Worm (Caenorhabditis elegans) whole organism, mixed stage, embryonic: ENCODE data around the gene C05G5.7.

ENCODE experiments used
- M03D4.4 ChIP-seq: sonication (generic microtip); optimal IDR thresholded peaks from 2 replicates; lab custom pipeline; 2017; ENCODE audit warnings: mild to moderate bottlenecking, missing genetic modification characterization, missing compliant biosample characterization
- bed-3 ChIP-seq: fragments of 200-800 bp; sonication (Bioruptor generic); optimal IDR thresholded peaks from 3 replicates; lab custom pipeline; 2018; ENCODE audit warnings: mild to moderate bottlenecking, missing genetic modification characterization, moderate library complexity, missing compliant biosample characterization
- blmp-1 ChIP-seq: fragments of 150-350 bp; optimal IDR thresholded peaks from 2 replicates; lab custom pipeline; 2014; ENCODE audit warnings: missing biosample characterization, missing genetic modification characterization
- ceh-39 ChIP-seq: fragments of 150-350 bp; optimal IDR thresholded peaks from 2 replicates; lab custom pipeline; 2014; ENCODE audit warnings: missing biosample characterization, missing genetic modification characterization
- ceh-43 ChIP-seq: fragments of 200-800 bp; sonication (Bioruptor generic); optimal IDR thresholded peaks from 2 replicates; lab custom pipeline; 2018; ENCODE audit warnings: mild to moderate bottlenecking, missing genetic modification characterization, moderate library complexity, missing compliant biosample characterization
- ceh-83 ChIP-seq: fragments of 200-800 bp; sonication (Bioruptor generic); optimal IDR thresholded peaks from 2 replicates; lab custom pipeline; 2018; ENCODE audit warnings: mild to moderate bottlenecking, missing genetic modification characterization, missing compliant biosample characterization
- ces-1 ChIP-seq: fragments of 150-350 bp; optimal IDR thresholded peaks from 2 replicates; lab custom pipeline; 2014; ENCODE audit warnings: missing biosample characterization, missing genetic modification reagents, missing genetic modification characterization
- cnd-1 ChIP-seq: fragments of 200-800 bp; sonication (Bioruptor generic); optimal IDR thresholded peaks from 2 replicates; lab custom pipeline; 2018; ENCODE audit warnings: mild to moderate bottlenecking, missing genetic modification characterization, missing compliant biosample characterization
- drap-1 ChIP-seq: fragments of 200-800 bp; sonication (Bioruptor generic); optimal IDR thresholded peaks from 3 replicates; lab custom pipeline; 2018; ENCODE audit warnings: mild to moderate bottlenecking, missing genetic modification characterization, missing compliant biosample characterization
- elt-3 ChIP-seq: fragments of 150-350 bp; optimal IDR thresholded peaks from 2 replicates; lab custom pipeline; 2014; ENCODE audit warnings: missing biosample characterization, missing genetic modification characterization
- flh-1 ChIP-seq: fragments of 200-800 bp; sonication (Bioruptor generic); optimal IDR thresholded peaks from 2 replicates; lab custom pipeline; 2018; ENCODE audit warnings: mild to moderate bottlenecking, missing genetic modification characterization, moderate library complexity, missing compliant biosample characterization
- ham-2 ChIP-seq: fragments of 200-800 bp; sonication (Bioruptor generic); optimal IDR thresholded peaks from 2 replicates; lab custom pipeline; 2018; ENCODE audit warnings: mild to moderate bottlenecking, missing genetic modification characterization, missing compliant biosample characterization
- hlh-1 ChIP-seq: fragments of 150-350 bp; optimal IDR thresholded peaks from 2 replicates; lab custom pipeline; 2014; ENCODE audit warnings: missing biosample characterization, missing genetic modification reagents, missing genetic modification characterization
- lin-13 ChIP-seq: fragments of 150-350 bp; optimal IDR thresholded peaks from 2 replicates; lab custom pipeline; 2014; ENCODE audit warnings: missing biosample characterization, missing genetic modification characterization
- lin-32 ChIP-seq: fragments of 200-800 bp; sonication (Bioruptor generic); optimal IDR thresholded peaks from 2 replicates; lab custom pipeline; 2018; ENCODE audit warnings: mild to moderate bottlenecking, missing genetic modification characterization, missing compliant biosample characterization
- lsy-2 ChIP-seq: fragments of 150-350 bp; optimal IDR thresholded peaks from 2 replicates; lab custom pipeline; 2014; ENCODE audit warnings: missing biosample characterization, missing genetic modification characterization
- mep-1 ChIP-seq: fragments of 150-350 bp; optimal IDR thresholded peaks from 2 replicates; lab custom pipeline; 2017; ENCODE audit warnings: missing biosample characterization, missing genetic modification reagents, missing genetic modification characterization, inconsistent platforms
- mls-2 ChIP-seq: sonication (generic microtip); optimal IDR thresholded peaks from 2 replicates; lab custom pipeline; 2016; ENCODE audit warnings: mild to moderate bottlenecking, missing genetic modification characterization, moderate library complexity, missing compliant biosample characterization
- nhr-12 ChIP-seq: fragments of 150-350 bp; optimal IDR thresholded peaks from 2 replicates; lab custom pipeline; 2014; ENCODE audit warnings: missing biosample characterization, missing genetic modification characterization
- nhr-2 ChIP-seq: fragments of 150-350 bp; optimal IDR thresholded peaks from 2 replicates; lab custom pipeline; 2014; ENCODE audit warnings: missing biosample characterization, missing genetic modification characterization
- nhr-237 ChIP-seq: fragments of 150-350 bp; optimal IDR thresholded peaks from 2 replicates; lab custom pipeline; 2014; ENCODE audit warnings: missing biosample characterization, missing genetic modification characterization
- nhr-76 ChIP-seq: sonication (generic microtip); optimal IDR thresholded peaks from 2 replicates; lab custom pipeline; 2017; ENCODE audit warnings: missing biosample characterization, missing genetic modification characterization
- pha-4 ChIP-seq: fragments of 150-350 bp; optimal IDR thresholded peaks from 2 replicates; lab custom pipeline; 2018; ENCODE audit warnings: missing biosample characterization, missing genetic modification reagents, missing genetic modification characterization
- sem-2 ChIP-seq: fragments of 200-800 bp; sonication (Bioruptor generic); optimal IDR thresholded peaks from 2 replicates; lab custom pipeline; 2018; ENCODE audit warnings: mild to moderate bottlenecking, missing genetic modification characterization, missing compliant biosample characterization
- sptf-1 ChIP-seq: sonication (generic microtip); optimal IDR thresholded peaks from 2 replicates; lab custom pipeline; 2017; ENCODE audit warnings: mild to moderate bottlenecking, missing genetic modification characterization, moderate library complexity, missing compliant biosample characterization
- tbx-8 ChIP-seq: fragments of 200-800 bp; sonication (Bioruptor generic); optimal IDR thresholded peaks from 2 replicates; lab custom pipeline; 2018; ENCODE audit warnings: mild to moderate bottlenecking, missing genetic modification characterization, moderate library complexity, missing compliant biosample characterization
- unc-120 ChIP-seq: sonication (generic microtip); optimal IDR thresholded peaks from 2 replicates; lab custom pipeline; 2017; ENCODE audit warnings: missing genetic modification characterization, missing compliant biosample characterization; ENCODE audit not compliant: poor library complexity, severe bottlenecking
- unc-39 ChIP-seq: fragments of 150-350 bp; optimal IDR thresholded peaks from 2 replicates; lab custom pipeline; 2014; ENCODE audit warnings: missing biosample characterization, missing genetic modification characterization
- unc-62 ChIP-seq: fragments of 150-350 bp; optimal IDR thresholded peaks from 2 replicates; lab custom pipeline; 2014; ENCODE audit warnings: missing biosample characterization, missing genetic modification reagents, missing genetic modification characterization
- zip-8 ChIP-seq: fragments of 150-350 bp; optimal IDR thresholded peaks from 2 replicates; lab custom pipeline; 2014; ENCODE audit warnings: missing biosample characterization, missing genetic modification characterization
- ztf-11 ChIP-seq: fragments of 150-350 bp; optimal IDR thresholded peaks from 2 replicates; lab custom pipeline; 2014; ENCODE audit warnings: missing biosample characterization, missing genetic modification characterization

The C05G5.7 gene

DNA sequence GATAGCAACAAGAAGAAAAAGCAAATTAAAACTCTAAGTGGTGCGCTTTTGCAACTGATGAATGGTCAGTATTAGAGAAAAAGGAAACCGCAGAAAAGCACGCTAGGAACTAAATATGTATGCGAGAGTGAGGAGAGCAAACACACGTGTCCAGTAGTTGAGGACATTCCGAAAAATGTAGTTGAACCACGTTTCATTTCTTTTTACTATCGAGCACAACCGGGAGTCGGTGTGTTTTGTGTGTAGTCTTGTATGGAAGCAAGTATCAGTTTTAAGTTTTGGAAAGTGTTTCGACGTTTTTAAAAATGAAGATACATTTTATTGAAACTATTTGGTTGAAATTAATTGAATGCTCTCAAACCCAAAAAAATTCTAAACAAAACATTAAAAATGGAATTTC lies 3.6 kb downstream of the C05G5.7 start, which contains the start of gene C05G5.1:
TSS of gene C05G5.1 (minus strand) at position 101 of the 400 bp plus-strand sequence.
- no peak for TF ChIP-seq lin-32 (GFP tag; lab: Kevin White, UChicago)
- no peak for TF ChIP-seq hlh-1 (tag; lab: Kevin White, UChicago)
- TF ChIP-seq unc-39 (tag; lab: Kevin White, UChicago) = no peak
- TF ChIP-seq ceh-83 (GFP tag; lab: Kevin White, UChicago) = no peak
- no peak for TF ChIP-seq tbx-8
- no peak for TF ChIP-seq ceh-39 (tag; lab: Kevin White, UChicago)
- TF ChIP-seq zip-8 (tag; lab: Kevin White, UChicago) = no peak
- TF ChIP-seq cnd-1 (tag; lab: Kevin White, UChicago) = no peak

DNA sequence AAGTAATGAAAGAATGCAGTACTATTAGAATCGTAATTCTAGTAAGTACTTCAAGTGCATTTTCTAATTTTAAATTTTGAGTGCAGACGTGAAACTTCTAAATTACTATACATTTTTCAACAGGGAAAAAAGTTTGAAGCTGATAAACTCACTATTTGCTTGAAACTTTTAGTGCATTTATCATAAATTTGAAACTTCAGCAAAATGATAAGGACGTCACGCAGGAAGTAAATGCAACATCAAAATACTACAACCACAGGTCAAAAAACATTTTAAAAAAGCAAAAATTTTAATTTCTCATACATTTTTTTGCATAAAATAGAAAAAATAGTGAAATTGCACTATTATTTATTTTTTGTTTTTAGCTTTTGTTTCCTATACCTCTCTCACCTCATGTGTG lies 4.1 kb downstream of the C05G5.7 start:
- TF ChIP-seq elt-3 (no peak), lin-13 (tag; lab: Kevin White, UChicago) (no peak), flh-1 (no peak), ceh-43 (no peak), sem-2 (GFP tag; lab: Kevin White, UChicago) (no peak), pha-4 (tag; lab: Kevin White, UChicago) (no peak), bed-3 (GFP tag; lab: Kevin White, UChicago) (no peak), lin-32 (GFP tag; lab: Kevin White, UChicago) (no peak), ces-1 (GFP tag; lab: Kevin White, UChicago) (no peak), blmp-1 (tag; lab: Kevin White, UChicago) (no peak)

DNA sequence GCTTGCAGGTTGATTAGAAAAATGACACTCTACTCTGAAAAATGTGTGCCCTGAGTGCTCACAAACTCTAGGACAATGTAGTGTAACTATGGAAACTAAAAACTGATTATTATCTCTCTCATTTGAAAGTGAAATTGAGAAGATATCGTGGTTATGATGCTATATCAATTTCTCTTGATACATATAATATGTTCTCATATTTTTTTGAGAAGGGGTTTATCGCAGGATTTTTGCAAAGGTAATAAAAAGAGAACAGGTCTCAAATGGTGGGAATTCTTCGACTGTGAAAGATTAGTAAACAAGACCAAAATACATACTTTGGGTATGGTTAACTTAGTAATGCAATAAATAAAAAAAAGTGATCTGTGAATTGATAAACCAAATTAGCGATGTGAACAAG lies 6.0 kb downstream of the C05G5.7 start:
- TF ChIP-seq nhr-2 (tag; lab: Kevin White, UChicago) = no peak
- no peak for TF ChIP-seq bed-3 (GFP tag; lab: Kevin White, UChicago)
- no peak for TF ChIP-seq lin-13 (tag; lab: Kevin White, UChicago)
- no peak for TF ChIP-seq sptf-1 (tag; lab: Kevin White, UChicago)
- TF ChIP-seq lsy-2 (tag; lab: Kevin White, UChicago) = no peak
- TF ChIP-seq unc-39 (tag; lab: Kevin White, UChicago) = no peak
- no peak for TF ChIP-seq mls-2 (tag; lab: Kevin White, UChicago)
- no peak for TF ChIP-seq unc-120 (tag; lab: Kevin White, UChicago)
- TF ChIP-seq lin-32 (GFP tag; lab: Kevin White, UChicago) = no peak
- no peak for TF ChIP-seq pha-4 (tag; lab: Kevin White, UChicago)
- no peak for TF ChIP-seq ztf-11 (tag; lab: Kevin White, UChicago)
- no peak for TF ChIP-seq nhr-12 (tag; lab: Kevin White, UChicago)
- TF ChIP-seq nhr-76 = no peak
- no peak for TF ChIP-seq drap-1
- no peak for TF ChIP-seq tbx-8

DNA sequence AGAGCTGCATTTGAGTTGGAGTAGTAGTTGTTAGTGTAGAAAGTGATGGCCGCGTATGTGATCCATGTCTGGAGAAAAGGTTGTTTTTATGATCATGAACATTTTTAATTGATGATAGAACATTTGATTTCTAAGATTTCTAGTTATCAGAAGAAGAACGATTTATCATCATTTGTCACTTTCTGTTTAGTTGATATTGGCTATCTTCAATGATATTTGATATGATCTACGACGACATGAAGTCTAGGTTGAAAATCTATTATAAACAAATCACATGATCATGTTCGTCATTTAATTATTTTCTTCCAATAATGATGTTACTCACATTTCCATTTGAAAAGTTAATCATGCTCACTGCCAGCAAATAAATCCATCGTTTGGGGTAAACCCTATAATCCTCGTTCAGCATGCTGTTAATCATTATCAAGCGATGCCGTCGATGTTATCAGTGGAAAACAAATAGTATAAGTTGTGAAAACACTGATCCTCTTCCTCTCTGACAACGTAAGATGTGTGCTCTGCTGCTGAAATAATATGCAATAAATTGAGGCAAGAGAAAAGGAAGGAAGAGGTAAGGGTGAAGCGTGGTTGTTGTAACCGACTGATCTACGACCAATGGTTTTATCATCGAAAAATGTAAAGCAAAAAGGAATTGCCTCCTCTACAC lies 6.5 kb downstream of the C05G5.7 start:
- TF ChIP-seq tbx-8 = no peak
- TF ChIP-seq unc-62 (GFP tag; lab: Kevin White, UChicago) = peak; percentile 35

DNA sequence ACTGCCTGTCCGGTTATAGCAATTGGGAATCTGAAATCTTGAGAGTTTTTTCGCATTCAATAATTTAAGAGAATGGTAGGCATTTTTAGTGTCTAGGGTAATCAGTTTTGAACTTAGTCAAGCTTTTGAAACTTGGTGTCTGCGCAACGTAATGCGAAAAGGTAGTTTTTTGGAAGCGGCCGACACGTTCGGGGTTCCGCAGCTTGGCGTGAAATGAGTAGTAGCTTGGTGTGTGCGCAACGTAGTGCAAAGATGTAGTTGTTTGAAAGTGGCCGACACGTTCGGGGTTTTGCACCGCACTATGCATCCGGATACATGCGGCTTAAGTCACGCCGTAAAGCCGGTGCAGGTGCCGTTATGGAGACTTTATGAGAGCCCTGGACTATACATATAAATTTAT lies 7.4 kb downstream of the C05G5.7 start:
- TF ChIP-seq unc-120 (tag; lab: Kevin White, UChicago) = no peak
- no peak for TF ChIP-seq flh-1
- TF ChIP-seq unc-62 (GFP tag; lab: Kevin White, UChicago) = no peak
- no peak for TF ChIP-seq nhr-237 (tag; lab: Kevin White, UChicago)
- TF ChIP-seq nhr-2 (tag; lab: Kevin White, UChicago) = no peak
- TF ChIP-seq ham-2 (GFP tag; lab: Kevin White, UChicago) = no peak
- no peak for TF ChIP-seq mep-1 (tag; lab: Kevin White, UChicago)
- TF ChIP-seq M03D4.4 (tag; lab: Kevin White, UChicago) = no peak
- no peak for TF ChIP-seq drap-1
